1 fruit fly cellular context compared by ENCODE assay signal in the genomic region with DNA sequence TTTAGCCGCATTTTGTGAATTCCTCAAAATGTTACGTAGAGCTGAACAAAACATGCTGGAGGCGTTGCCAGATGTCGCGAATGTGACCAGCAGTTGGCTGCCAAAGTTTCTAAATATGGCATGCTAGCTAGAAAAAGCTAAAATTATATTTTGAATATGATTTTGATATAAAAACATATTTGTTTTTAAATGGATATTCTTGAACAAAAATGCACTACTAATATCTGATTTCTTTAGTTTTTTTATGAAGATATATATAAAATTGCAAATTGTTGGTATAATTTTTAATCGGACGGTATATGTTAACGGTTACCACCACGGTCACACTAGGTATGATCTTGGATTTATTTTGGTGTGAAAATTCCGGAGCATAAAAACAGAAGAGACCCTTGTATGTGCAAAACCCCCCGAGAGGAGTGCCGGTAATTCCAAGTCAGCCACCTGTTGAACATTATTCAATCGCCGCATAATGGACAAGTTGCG.
A peak's percentile ranks its signal among the peaks of the same experiment; 100 is the strongest.
TF ChIP-seq lines count a peak whose summit lies in the region.

A gene (minus strand): TSS at position 86 of the 483 bp plus-strand sequence.
A gene (plus strand): TSS at position 323 of the 483 bp plus-strand sequence.

TF ChIP-seq in whole organism, embryonic, 481 proteins besides CTCF, POLR2A, EP300 and RAD21 (continued from another document):
- TF ChIP-seq abd-A (tag; optimal IDR thresholded peaks at IDR 0.05; lab: Kevin White, UChicago) (no peak), B-H1 (GFP tag; IDR thresholded peaks at IDR 0.05; lab: Robert Waterston, UW) (no peak), CG2120 (GFP tag; optimal IDR thresholded peaks at IDR 0.05; lab: Kevin White, UChicago) (peak; percentile 61), dm (GFP tag; optimal IDR thresholded peaks at IDR 0.05; lab: Kevin White, UChicago) (peak; percentile 31), pan (optimal IDR thresholded peaks at IDR 0.05; lab: Kevin White, UChicago) (no peak), pan (GFP tag; optimal IDR thresholded peaks at IDR 0.05 in 1 of 2, IDR thresholded peaks at IDR 0.05 in 1 of 2) (no peak), vvl (GFP tag; IDR thresholded peaks at IDR 0.05; lab: Robert Waterston, UW) (no peak), CG15696 (tag; optimal IDR thresholded peaks at IDR 0.05; lab: Kevin White, UChicago) (peak; percentile 16), Fer3 (tag; optimal IDR thresholded peaks at IDR 0.05; lab: Kevin White, UChicago) (no peak), grau (tag; optimal IDR thresholded peaks at IDR 0.05; lab: Kevin White, UChicago) (peak; percentile 41), CG2712 (tag; optimal IDR thresholded peaks at IDR 0.05; lab: Kevin White, UChicago) (peak; percentile 42), MBD-R2 (GFP tag; IDR thresholded peaks at IDR 0.05; lab: Robert Waterston, UW) (peak; percentile 53; the same call in 1 of the 2 replicates), corto (GFP tag; optimal IDR thresholded peaks at IDR 0.05; lab: Kevin White, UChicago) (no peak), CG6272 (GFP tag; IDR thresholded peaks at IDR 0.05; lab: Robert Waterston, UW) (no peak), az2 (GFP tag; optimal IDR thresholded peaks at IDR 0.05; lab: Kevin White, UChicago) (peak; percentile 19), cas (GFP tag; IDR thresholded peaks at IDR 0.05; lab: Robert Waterston, UW) (no peak), Ssrp (tag; optimal IDR thresholded peaks at IDR 0.05; lab: Kevin White, UChicago) (peak; percentile 7), CG4707 (GFP tag; optimal IDR thresholded peaks at IDR 0.05; lab: Kevin White, UChicago) (no peak), amos (GFP tag; IDR thresholded peaks at IDR 0.05; lab: Robert Waterston, UW; ENCODE audit: partially characterized antibody) (no peak), CG43689 (GFP tag; IDR thresholded peaks at IDR 0.05; lab: Robert Waterston, UW) (no peak), CG13123 (GFP tag; optimal IDR thresholded peaks at IDR 0.05; lab: Kevin White, UChicago) (no peak), eyg (GFP tag; optimal IDR thresholded peaks at IDR 0.05; lab: Kevin White, UChicago) (no peak), CG11723 (GFP tag; optimal IDR thresholded peaks at IDR 0.05; lab: Kevin White, UChicago) (no peak), Nf-YC (tag; optimal IDR thresholded peaks at IDR 0.05; lab: Kevin White, UChicago) (peak; percentile 46), Kr (GFP tag; optimal IDR thresholded peaks at IDR 0.05; lab: Kevin White, UChicago) (no peak), tx (GFP tag; optimal IDR thresholded peaks at IDR 0.05; lab: Kevin White, UChicago) (no peak), Ets97D (GFP tag; optimal IDR thresholded peaks at IDR 0.05; lab: Kevin White, UChicago) (peak; percentile 22), Bdp1 (GFP tag; optimal IDR thresholded peaks at IDR 0.05; lab: Kevin White, UChicago) (no peak), crp (GFP tag; optimal IDR thresholded peaks at IDR 0.05; lab: Kevin White, UChicago) (peak in 1 of 2 experiments; percentile 44), CG4854 (GFP tag; optimal IDR thresholded peaks at IDR 0.05; lab: Kevin White, UChicago) (no peak), HmgZ (tag; optimal IDR thresholded peaks at IDR 0.05; lab: Kevin White, UChicago) (peak; percentile 47), CG7357 (GFP tag; IDR thresholded peaks at IDR 0.05; lab: Robert Waterston, UW) (no peak), Opbp (GFP tag; IDR thresholded peaks at IDR 0.05; lab: Robert Waterston, UW; ENCODE audit: partially characterized antibody) (no peak), C15 (GFP tag; IDR thresholded peaks at IDR 0.05; lab: Robert Waterston, UW) (no peak), Awh (GFP tag; IDR thresholded peaks at IDR 0.05; lab: Robert Waterston, UW) (no peak), HLH3B (GFP tag; IDR thresholded peaks at IDR 0.05; lab: Robert Waterston, UW) (no peak), Hey (tag; optimal IDR thresholded peaks at IDR 0.05; lab: Kevin White, UChicago) (no peak), CG18476 (GFP tag; optimal IDR thresholded peaks at IDR 0.05; lab: Kevin White, UChicago) (no peak), PHDP (tag; optimal IDR thresholded peaks at IDR 0.05; lab: Kevin White, UChicago) (peak; percentile 0), CG10959 (GFP tag; IDR thresholded peaks at IDR 0.05; lab: Robert Waterston, UW) (no peak), CG15073 (GFP tag; optimal IDR thresholded peaks at IDR 0.05; lab: Kevin White, UChicago) (no peak), Xrp1 (GFP tag; IDR thresholded peaks at IDR 0.05; lab: Robert Waterston, UW) (no peak), CG12236 (GFP tag; optimal IDR thresholded peaks at IDR 0.05; lab: Kevin White, UChicago) (no peak), Max (GFP tag; optimal IDR thresholded peaks at IDR 0.05; lab: Kevin White, UChicago) (peak; percentile 55), CG30020 (tag; optimal IDR thresholded peaks at IDR 0.05; lab: Kevin White, UChicago) (peak; percentile 56), sc (optimal IDR thresholded peaks at IDR 0.05; lab: Kevin White, UChicago) (no peak), sc (GFP tag; optimal IDR thresholded peaks at IDR 0.05; lab: Kevin White, UChicago) (no peak), danr (GFP tag; IDR thresholded peaks at IDR 0.05; lab: Robert Waterston, UW) (no peak), chif (GFP tag; optimal IDR thresholded peaks at IDR 0.05; lab: Kevin White, UChicago) (no peak), cg (GFP tag; optimal IDR thresholded peaks at IDR 0.05; lab: Kevin White, UChicago) (no peak), al (GFP tag; IDR thresholded peaks at IDR 0.05; lab: Robert Waterston, UW) (no peak), Fer2 (tag; optimal IDR thresholded peaks at IDR 0.05; lab: Kevin White, UChicago) (no peak), CG6765 (GFP tag; optimal IDR thresholded peaks at IDR 0.05; lab: Kevin White, UChicago) (no peak), CG4617 (GFP tag; optimal IDR thresholded peaks at IDR 0.05; lab: Kevin White, UChicago; ENCODE audit: borderline replicate concordance) (peak; percentile 47), MTF-1 (GFP tag; optimal IDR thresholded peaks at IDR 0.05; lab: Kevin White, UChicago; ENCODE audit: borderline replicate concordance) (no peak), gem (tag; optimal IDR thresholded peaks at IDR 0.05; lab: Kevin White, UChicago) (peak; percentile 56), Bgb (GFP tag; IDR thresholded peaks at IDR 0.05; lab: Robert Waterston, UW; ENCODE audit: partially characterized antibody) (no peak), Gsc (GFP tag; IDR thresholded peaks at IDR 0.05; lab: Robert Waterston, UW) (no peak), Atf3 (GFP tag; optimal IDR thresholded peaks at IDR 0.05; lab: Kevin White, UChicago) (no peak), CG17385 (GFP tag; optimal IDR thresholded peaks at IDR 0.05; lab: Kevin White, UChicago) (no peak), CG34376 (GFP tag; optimal IDR thresholded peaks at IDR 0.05; lab: Kevin White, UChicago) (no peak), CG18764 (GFP tag; optimal IDR thresholded peaks at IDR 0.05; lab: Kevin White, UChicago) (no peak), sens (GFP tag; lab: Kevin White, UChicago) (peak; percentile 46), Chrac-16 (GFP tag; optimal IDR thresholded peaks at IDR 0.05; lab: Kevin White, UChicago) (peak; percentile 5), Deaf1 (tag; optimal IDR thresholded peaks at IDR 0.05; lab: Kevin White, UChicago) (no peak), fru (optimal IDR thresholded peaks at IDR 0.05; lab: Kevin White, UChicago) (no peak)
